Worm (Caenorhabditis elegans) whole organism, mixed stage, embryonic: Measurements from ENCODE around the gene ZK121.2.

Experiments
- M03D4.4 ChIP-seq: sonication (generic microtip); optimal IDR thresholded peaks from 2 replicates; lab custom pipeline; 2017; ENCODE audit warnings: mild to moderate bottlenecking, missing genetic modification characterization, missing compliant biosample characterization
- blmp-1 ChIP-seq: fragments of 150-350 bp; optimal IDR thresholded peaks from 2 replicates; lab custom pipeline; 2014; ENCODE audit warnings: missing biosample characterization, missing genetic modification characterization
- ceh-83 ChIP-seq: fragments of 200-800 bp; sonication (Bioruptor generic); optimal IDR thresholded peaks from 2 replicates; lab custom pipeline; 2018; ENCODE audit warnings: mild to moderate bottlenecking, missing genetic modification characterization, missing compliant biosample characterization
- ces-1 ChIP-seq: fragments of 150-350 bp; optimal IDR thresholded peaks from 2 replicates; lab custom pipeline; 2014; ENCODE audit warnings: missing biosample characterization, missing genetic modification reagents, missing genetic modification characterization
- drap-1 ChIP-seq: fragments of 200-800 bp; sonication (Bioruptor generic); optimal IDR thresholded peaks from 3 replicates; lab custom pipeline; 2018; ENCODE audit warnings: mild to moderate bottlenecking, missing genetic modification characterization, missing compliant biosample characterization
- elt-1 ChIP-seq: sonication (generic microtip); optimal IDR thresholded peaks from 2 replicates; lab custom pipeline; 2017; ENCODE audit warnings: missing genetic modification characterization, mild to moderate bottlenecking, missing compliant biosample characterization, antibody characterized with exemption, moderate library complexity, borderline replicate concordance; ENCODE audit not compliant: insufficient read depth
- elt-3 ChIP-seq: fragments of 150-350 bp; optimal IDR thresholded peaks from 2 replicates; lab custom pipeline; 2014; ENCODE audit warnings: missing biosample characterization, missing genetic modification characterization
- flh-1 ChIP-seq: fragments of 200-800 bp; sonication (Bioruptor generic); optimal IDR thresholded peaks from 2 replicates; lab custom pipeline; 2018; ENCODE audit warnings: mild to moderate bottlenecking, missing genetic modification characterization, moderate library complexity, missing compliant biosample characterization
- lin-13 ChIP-seq: fragments of 150-350 bp; optimal IDR thresholded peaks from 2 replicates; lab custom pipeline; 2014; ENCODE audit warnings: missing biosample characterization, missing genetic modification characterization
- lsy-2 ChIP-seq: fragments of 150-350 bp; optimal IDR thresholded peaks from 2 replicates; lab custom pipeline; 2014; ENCODE audit warnings: missing biosample characterization, missing genetic modification characterization
- mep-1 ChIP-seq: fragments of 150-350 bp; optimal IDR thresholded peaks from 2 replicates; lab custom pipeline; 2017; ENCODE audit warnings: missing biosample characterization, missing genetic modification reagents, missing genetic modification characterization, inconsistent platforms
- nhr-237 ChIP-seq: fragments of 150-350 bp; optimal IDR thresholded peaks from 2 replicates; lab custom pipeline; 2014; ENCODE audit warnings: missing biosample characterization, missing genetic modification characterization
- nhr-28 ChIP-seq: fragments of 150-350 bp; optimal IDR thresholded peaks from 2 replicates; lab custom pipeline; 2014; ENCODE audit warnings: missing biosample characterization, missing genetic modification characterization
- nhr-76 ChIP-seq: sonication (generic microtip); optimal IDR thresholded peaks from 2 replicates; lab custom pipeline; 2017; ENCODE audit warnings: missing biosample characterization, missing genetic modification characterization
- pha-4 ChIP-seq: fragments of 150-350 bp; optimal IDR thresholded peaks from 2 replicates; lab custom pipeline; 2018; ENCODE audit warnings: missing biosample characterization, missing genetic modification reagents, missing genetic modification characterization
- snpc-4 ChIP-seq: fragments of 150-350 bp; optimal IDR thresholded peaks from 2 replicates; lab custom pipeline; 2014; ENCODE audit warnings: missing biosample characterization, missing genetic modification characterization
- unc-39 ChIP-seq: fragments of 150-350 bp; optimal IDR thresholded peaks from 2 replicates; lab custom pipeline; 2014; ENCODE audit warnings: missing biosample characterization, missing genetic modification characterization
- ztf-11 ChIP-seq: fragments of 150-350 bp; optimal IDR thresholded peaks from 2 replicates; lab custom pipeline; 2014; ENCODE audit warnings: missing biosample characterization, missing genetic modification characterization

Gene ZK121.2

DNA sequence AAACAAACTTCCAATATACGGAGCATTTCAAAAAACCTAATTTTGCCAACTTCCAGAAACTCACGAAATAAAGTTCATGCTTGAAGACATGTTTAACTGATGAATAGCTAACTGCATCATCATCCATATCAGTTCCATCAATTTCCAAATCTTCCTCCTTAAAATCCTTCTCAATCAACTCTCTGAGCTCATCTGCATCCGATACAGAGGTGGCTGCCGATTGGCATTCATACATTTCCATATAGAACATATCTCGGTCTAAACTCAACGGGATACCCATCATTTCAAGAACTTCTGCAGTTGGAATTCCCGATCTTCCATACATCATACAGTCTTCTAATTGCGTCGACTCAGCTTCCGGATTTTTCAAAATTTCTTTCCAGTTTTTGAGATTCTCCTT, 47.9 kb downstream of the ZK121.2 start:
- TF ChIP-seq mep-1 (tag; lab: Kevin White, UChicago) (no peak), M03D4.4 (tag; lab: Kevin White, UChicago) (no peak), drap-1 (no peak), lsy-2 (no peak), elt-1 (tag; lab: Kevin White, UChicago) (no peak), ztf-11 (tag; lab: Kevin White, UChicago) (no peak), unc-39 (no peak), nhr-76 (tag; lab: Kevin White, UChicago) (no peak), pha-4 (tag; lab: Kevin White, UChicago) (no peak), nhr-28 (tag; lab: Kevin White, UChicago) (no peak), nhr-237 (tag; lab: Kevin White, UChicago) (no peak), blmp-1 (no peak), elt-3 (tag; lab: Kevin White, UChicago) (no peak), snpc-4 (no peak), ces-1 (no peak), ceh-83 (GFP tag; lab: Kevin White, UChicago) (no peak), flh-1 (GFP tag; lab: Kevin White, UChicago) (no peak), lin-13 (tag; lab: Kevin White, UChicago) (no peak)
